Worm (Caenorhabditis elegans) whole organism, midembryonic: Measurements from ENCODE around the gene F42G4.5.
"Not testable (repeated sequence)": the region's sequence is repeated elsewhere in the genome, so short reads cannot be mapped to it uniquely, and the experiment has no call there.

Source experiments
- flt-1 ChIP-seq: fragments of 200-800 bp; sonication (Bioruptor generic); IDR thresholded peaks from 2 replicates; pipeline ENCODE4 v1.3.6; 2022; ENCODE audit warnings: missing genetic modification characterization, missing compliant biosample characterization
- ztf-29 ChIP-seq: fragments of 200-800 bp; sonication (Bioruptor generic); IDR thresholded peaks from 2 replicates; pipeline ENCODE4 v1.3.6; 2022; ENCODE audit warnings: missing genetic modification reagents, missing genetic modification characterization, missing compliant biosample characterization

ce11 chrII:13043433-13044054 is 29.7 kb upstream of the F42G4.5 start, which contains the start of gene puf-6:
- not testable (repeated sequence) for TF ChIP-seq ztf-29, flt-1 (GFP tag; lab: Robert Waterston, UW)
